Worm (Caenorhabditis elegans): ENCODE data around the gene mob-4.

mob-4 gene

ce11 chrIII:8201760-8202159 is 23.1 kb upstream of the mob-4 start (continued):
- peak; percentile 63 for TF ChIP-seq rbr-2 (tag; optimal IDR thresholded peaks at IDR 0.05)

ce11 chrIII:8202754-8203153 is 22.1 kb upstream of the mob-4 start, which contains the start of gene snb-5:
snb-5 (plus strand) TSS chrIII:8203054.
- TF ChIP-seq ceh-28 (tag; optimal IDR thresholded peaks at IDR 0.05) = no peak

ce11 chrIII:8209775-8210174 is 15.1 kb upstream of the mob-4 start, which contains the start of gene C30A5.10:
C30A5.10 (minus strand) TSS chrIII:8209875.
- no peak for TF ChIP-seq ceh-62 (tag; optimal IDR thresholded peaks at IDR 0.05)
- TF ChIP-seq unc-62 (GFP tag; optimal IDR thresholded peaks at IDR 0.05 in 1 of 2) = peak in 1 of 2 experiments; percentile 16
- no peak for TF ChIP-seq unc-62 (tag; optimal IDR thresholded peaks at IDR 0.05)

DNA sequence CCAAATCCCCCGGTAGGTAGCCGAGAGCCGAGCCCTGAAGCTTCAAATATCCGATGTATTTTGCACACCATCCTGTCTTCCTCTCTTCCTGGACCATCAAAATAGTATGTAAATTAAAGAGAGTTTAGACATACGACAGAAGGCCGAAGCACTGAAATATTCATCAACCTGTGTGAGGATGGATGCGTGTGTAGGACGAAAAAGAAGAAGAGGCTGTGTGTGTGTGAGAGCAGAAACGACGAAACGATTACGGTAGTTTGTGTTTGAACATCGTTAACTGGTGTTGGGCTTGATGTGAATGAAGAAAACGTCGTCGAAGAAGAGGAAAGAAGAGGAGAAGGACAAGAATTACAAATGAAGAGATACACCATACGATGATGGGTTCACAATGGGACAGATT is 13.3 kb upstream of the mob-4 start:
- no peak for TF ChIP-seq unc-39 (tag; optimal IDR thresholded peaks at IDR 0.05)
- TF ChIP-seq tra-1 (GFP tag; IDR thresholded peaks at IDR 0.05) = no peak
- TF ChIP-seq lsy-2 (tag; optimal IDR thresholded peaks at IDR 0.05) = no peak
- no peak for TF ChIP-seq nhr-11 (tag; optimal IDR thresholded peaks at IDR 0.05)
- peak; percentile 29 for TF ChIP-seq aha-1 (tag)
- TF ChIP-seq mdt-29 (GFP tag; IDR thresholded peaks at IDR 0.05) = no peak
- TF ChIP-seq daf-19 (GFP tag; conservative IDR thresholded peaks at IDR 0.05) = no peak
- no peak for TF ChIP-seq F37D6.2 (tag; optimal IDR thresholded peaks at IDR 0.05)
- no peak for TF ChIP-seq zfp-3 (GFP tag; conservative IDR thresholded peaks at IDR 0.05)
- TF ChIP-seq unc-62 (GFP tag; optimal IDR thresholded peaks at IDR 0.05 in 1 of 2) = peak in 1 of 2 experiments; percentile 59
- no peak for TF ChIP-seq unc-62 (tag; optimal IDR thresholded peaks at IDR 0.05)
- no peak for TF ChIP-seq dmd-9 (GFP tag; IDR thresholded peaks at IDR 0.05)
- no peak for TF ChIP-seq egl-27 (tag; optimal IDR thresholded peaks at IDR 0.05)
- TF ChIP-seq fkh-10 (GFP tag; optimal IDR thresholded peaks at IDR 0.05) = no peak

ce11 chrIII:8216224-8216623 is 8.7 kb upstream of the mob-4 start, which contains the start of gene unc-86:
unc-86 (minus strand) TSS chrIII:8216336.
- TF ChIP-seq T20F7.1 (GFP tag; optimal IDR thresholded peaks at IDR 0.05) = no peak
- peak; percentile 2 for TF ChIP-seq aha-1 (tag)
- no peak for TF ChIP-seq ZK546.5 (tag; optimal IDR thresholded peaks at IDR 0.05)

- TF ChIP-seq ZK546.5 (tag; optimal IDR thresholded peaks at IDR 0.05) = no peak
- TF ChIP-seq unc-130 (GFP tag; optimal IDR thresholded peaks at IDR 0.05) = no peak
- TF ChIP-seq madf-9 (GFP tag; conservative IDR thresholded peaks at IDR 0.05) = no peak
- no peak for TF ChIP-seq nhr-28 (tag; optimal IDR thresholded peaks at IDR 0.05)
- no peak for TF ChIP-seq daf-19 (GFP tag; conservative IDR thresholded peaks at IDR 0.05)
- no peak for TF ChIP-seq Y105C5A.15 (GFP tag; IDR thresholded peaks at IDR 0.05)
These were observed 7.0 kb upstream of the mob-4 start, which contains the start of gene C30A5.16 for ce11 chrIII:8217919-8218318. C30A5.16 (plus strand) TSS chrIII:8218219.

DNA sequence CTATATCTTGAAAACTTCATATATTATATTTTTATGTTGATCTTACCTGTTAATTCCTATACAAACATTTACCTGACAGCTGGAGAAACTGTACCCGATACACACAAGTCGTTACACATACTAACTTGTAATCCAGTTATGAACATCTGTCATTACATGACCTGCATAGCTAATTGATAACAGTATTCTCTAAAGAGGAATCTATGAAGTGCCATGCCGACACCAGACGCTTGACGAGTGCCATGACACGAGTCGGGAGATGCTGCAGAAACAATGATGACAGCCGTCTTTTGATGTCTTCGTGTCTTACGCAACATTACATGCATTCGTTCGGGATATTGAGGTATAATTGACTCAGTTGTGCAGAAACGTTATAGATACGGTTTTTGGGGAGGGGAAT is 4.8 kb upstream of the mob-4 start:
- no peak for TF ChIP-seq pha-4 (GFP tag; IDR thresholded peaks at IDR 0.05)
- TF ChIP-seq pha-4 (tag; optimal IDR thresholded peaks at IDR 0.05) = no peak
- TF ChIP-seq egl-27 (tag; optimal IDR thresholded peaks at IDR 0.05) = no peak
- TF ChIP-seq skn-1 (tag; optimal IDR thresholded peaks at IDR 0.05) = no peak
- no peak for TF ChIP-seq mep-1 (tag; optimal IDR thresholded peaks at IDR 0.05)
- no peak for TF ChIP-seq pqm-1 (tag; optimal IDR thresholded peaks at IDR 0.05)
- TF ChIP-seq duxl-1 (tag; optimal IDR thresholded peaks at IDR 0.05; ENCODE audit: poor library complexity) = no peak
- TF ChIP-seq fkh-10 (GFP tag; optimal IDR thresholded peaks at IDR 0.05) = no peak
- TF ChIP-seq ctbp-1 (GFP tag; IDR thresholded peaks at IDR 0.05) = no peak
- TF ChIP-seq mdt-29 (GFP tag; IDR thresholded peaks at IDR 0.05) = no peak
- no peak for TF ChIP-seq D1046.2 (GFP tag; IDR thresholded peaks at IDR 0.05)
- no peak for TF ChIP-seq ceh-32 (tag; optimal IDR thresholded peaks at IDR 0.05; ENCODE audit: poor library complexity)
